Worm (Caenorhabditis elegans) whole organism, L3 larva: ENCODE results near the gene F43C1.7.

Experiments used
- elt-3 ChIP-seq, 3 experiments: fragments of 150-350 bp in 1 of 3; sonication (generic microtip) in 2 of 3; optimal IDR thresholded peaks; 2 replicates in 2 of 3; 4 replicates in 1 of 3; lab custom pipeline; 2014 to 2017; ENCODE audit warnings: missing biosample characterization in 3 of 3, missing genetic modification characterization in 3 of 3
- fos-1 ChIP-seq: fragments of 150-350 bp; optimal IDR thresholded peaks from 2 replicates; lab custom pipeline; 2014; ENCODE audit warnings: missing biosample characterization, missing genetic modification characterization
- lin-39 ChIP-seq: fragments of 150-350 bp; optimal IDR thresholded peaks from 2 replicates; lab custom pipeline; 2018; ENCODE audit warnings: missing biosample characterization, missing genetic modification reagents, missing genetic modification characterization
- nhr-11 ChIP-seq: fragments of 150-350 bp; optimal IDR thresholded peaks from 2 replicates; lab custom pipeline; 2014; ENCODE audit warnings: missing biosample characterization, missing genetic modification characterization
- nhr-237 ChIP-seq: fragments of 150-350 bp; optimal IDR thresholded peaks from 2 replicates; lab custom pipeline; 2014; ENCODE audit warnings: missing biosample characterization, missing genetic modification characterization
- pha-4 ChIP-seq: fragments of 150-350 bp; optimal IDR thresholded peaks from 2 replicates; lab custom pipeline; 2014; ENCODE audit warnings: missing biosample characterization, missing genetic modification reagents, missing genetic modification characterization
- pqm-1 ChIP-seq: fragments of 150-350 bp; optimal IDR thresholded peaks from 2 replicates; lab custom pipeline; 2017; ENCODE audit warnings: missing biosample characterization, missing genetic modification characterization, inconsistent platforms
- skn-1 ChIP-seq: fragments of 150-350 bp; optimal IDR thresholded peaks from 2 replicates; lab custom pipeline; 2014; ENCODE audit warnings: missing biosample characterization, missing genetic modification characterization
- ztf-11 ChIP-seq: fragments of 150-350 bp; optimal IDR thresholded peaks from 2 replicates; lab custom pipeline; 2014; ENCODE audit warnings: missing biosample characterization, missing genetic modification characterization

ce11 chrIII:4195306-4196008, 46.9 kb downstream of the F43C1.7 start:
- TF ChIP-seq nhr-237 (no peak), lin-39 (tag; lab: Kevin White, UChicago) (no peak), skn-1 (tag; lab: Kevin White, UChicago) (no peak), nhr-11 (no peak), fos-1 (tag; lab: Kevin White, UChicago) (no peak), pqm-1 (tag; lab: Kevin White, UChicago) (peak; percentile 30), ztf-11 (tag; lab: Kevin White, UChicago) (no peak), pha-4 (peak; percentile 36), elt-3 (tag; optimal IDR thresholded peaks at IDR 0.05; lab: Kevin White, UChicago) (no peak)
